Worm (Caenorhabditis elegans) whole organism, late embryonic: ENCODE data around the gene apc-17.

Source experiments
- C08G9.2 ChIP-seq: sonication (generic microtip); optimal IDR thresholded peaks from 2 replicates; lab custom pipeline; 2016; ENCODE audit warnings: mild to moderate bottlenecking, missing genetic modification characterization, moderate library complexity, missing compliant biosample characterization
- C38D4.7 ChIP-seq: fragments of 200-800 bp; sonication (Bioruptor generic); optimal IDR thresholded peaks from 2 replicates; lab custom pipeline; 2018; ENCODE audit warnings: mild to moderate bottlenecking, missing genetic modification characterization, moderate library complexity, missing compliant biosample characterization
- F13H6.1 ChIP-seq: sonication (generic microtip); optimal IDR thresholded peaks from 2 replicates; lab custom pipeline; 2016; ENCODE audit warnings: missing genetic modification characterization, missing compliant biosample characterization
- K02D7.2 ChIP-seq: sonication (generic microtip); optimal IDR thresholded peaks from 2 replicates; lab custom pipeline; 2017; ENCODE audit warnings: mild to moderate bottlenecking, missing genetic modification characterization, missing compliant biosample characterization
- K09A11.1 ChIP-seq: sonication (generic microtip); optimal IDR thresholded peaks from 2 replicates; lab custom pipeline; 2017; ENCODE audit warnings: antibody characterized with exemption, mild to moderate bottlenecking, missing genetic modification characterization, missing compliant biosample characterization; ENCODE audit not compliant: insufficient read depth
- Y22D7AL.16 ChIP-seq: sonication (generic microtip); optimal IDR thresholded peaks from 2 replicates; lab custom pipeline; 2016; ENCODE audit warnings: missing genetic modification characterization, missing compliant biosample characterization
- ahr-1 ChIP-seq: sonication (generic microtip); optimal IDR thresholded peaks from 2 replicates; lab custom pipeline; 2016; ENCODE audit warnings: missing genetic modification characterization, missing compliant biosample characterization
- ama-1 ChIP-seq: fragments of 150-350 bp; optimal IDR thresholded peaks from 2 replicates; lab custom pipeline; 2014
- ceh-14 ChIP-seq: sonication (generic microtip); optimal IDR thresholded peaks from 2 replicates; lab custom pipeline; 2016; ENCODE audit warnings: missing genotype, missing genetic modification characterization, missing compliant biosample characterization
- ceh-18 ChIP-seq: sonication (generic microtip); optimal IDR thresholded peaks from 2 replicates; lab custom pipeline; 2016; ENCODE audit warnings: missing genetic modification characterization, missing compliant biosample characterization
- ceh-19 ChIP-seq: fragments of 200-800 bp; sonication (Bioruptor generic); optimal IDR thresholded peaks from 2 replicates; lab custom pipeline; 2018; ENCODE audit warnings: mild to moderate bottlenecking, missing genetic modification characterization, missing compliant biosample characterization
- ceh-2 ChIP-seq: sonication (generic microtip); optimal IDR thresholded peaks from 2 replicates; lab custom pipeline; 2016; ENCODE audit warnings: missing genotype, missing genetic modification characterization, missing compliant biosample characterization
- ceh-22 ChIP-seq: sonication (generic microtip); optimal IDR thresholded peaks from 2 replicates; lab custom pipeline; 2017; ENCODE audit warnings: missing biosample characterization, missing genetic modification characterization
- ceh-31 ChIP-seq: sonication (generic microtip); optimal IDR thresholded peaks from 2 replicates; lab custom pipeline; 2016; ENCODE audit warnings: missing genetic modification characterization, missing compliant biosample characterization
- ceh-34 ChIP-seq: sonication (generic microtip); optimal IDR thresholded peaks from 2 replicates; lab custom pipeline; 2016; ENCODE audit warnings: mild to moderate bottlenecking, missing genetic modification characterization, missing compliant biosample characterization
- ceh-45 ChIP-seq: fragments of 200-800 bp; sonication (Bioruptor generic); IDR thresholded peaks from 2 replicates; pipeline ENCODE4 v1.3.6; 2022; ENCODE audit warnings: missing genetic modification reagents, missing genetic modification characterization, missing compliant biosample characterization
- ceh-48 ChIP-seq: sonication (generic microtip); optimal IDR thresholded peaks from 2 replicates; lab custom pipeline; 2016; ENCODE audit warnings: missing genetic modification characterization, inconsistent platforms, missing compliant biosample characterization
- ceh-6 ChIP-seq: fragments of 200-800 bp; sonication (Bioruptor generic); optimal IDR thresholded peaks from 2 replicates; lab custom pipeline; 2018; ENCODE audit warnings: mild to moderate bottlenecking, missing genetic modification characterization, missing compliant biosample characterization
- ceh-9 ChIP-seq: sonication (generic microtip); optimal IDR thresholded peaks from 2 replicates; lab custom pipeline; 2016; ENCODE audit warnings: mild to moderate bottlenecking, missing genetic modification characterization, inconsistent platforms, missing compliant biosample characterization
- che-1 ChIP-seq: sonication (generic microtip); optimal IDR thresholded peaks from 2 replicates; lab custom pipeline; 2016; ENCODE audit warnings: mild to moderate bottlenecking, missing genetic modification characterization, missing compliant biosample characterization
- dmd-4 ChIP-seq: sonication (generic microtip); optimal IDR thresholded peaks from 2 replicates; lab custom pipeline; 2016; ENCODE audit warnings: borderline replicate concordance, missing genetic modification characterization, missing compliant biosample characterization
- dve-1 ChIP-seq: sonication (generic microtip); optimal IDR thresholded peaks from 2 replicates; lab custom pipeline; 2017; ENCODE audit warnings: antibody characterized with exemption, mild to moderate bottlenecking, missing genetic modification characterization, missing compliant biosample characterization
- elt-4 ChIP-seq: sonication (generic microtip); optimal IDR thresholded peaks from 2 replicates; lab custom pipeline; 2016; ENCODE audit warnings: missing genetic modification characterization, missing compliant biosample characterization
- ets-4 ChIP-seq: sonication (generic microtip); optimal IDR thresholded peaks from 2 replicates; lab custom pipeline; 2016; ENCODE audit warnings: missing genetic modification characterization, missing compliant biosample characterization
- eyg-1 ChIP-seq: sonication (generic microtip); optimal IDR thresholded peaks from 2 replicates; lab custom pipeline; 2016; ENCODE audit warnings: missing genotype, missing genetic modification characterization, missing compliant biosample characterization
- fax-1 ChIP-seq: sonication (generic microtip); optimal IDR thresholded peaks from 2 replicates; lab custom pipeline; 2016; ENCODE audit warnings: missing genotype, missing genetic modification characterization, missing compliant biosample characterization
- fkh-10 ChIP-seq: fragments of 150-350 bp; optimal IDR thresholded peaks from 2 replicates; lab custom pipeline; 2014; ENCODE audit warnings: missing biosample characterization, missing genetic modification reagents, missing genetic modification characterization
- fkh-6 ChIP-seq: sonication (generic microtip); optimal IDR thresholded peaks from 2 replicates; lab custom pipeline; 2016; ENCODE audit warnings: missing genetic modification characterization, missing compliant biosample characterization
- hlh-13 ChIP-seq: fragments of 200-800 bp; sonication (Bioruptor generic); optimal IDR thresholded peaks from 2 replicates; lab custom pipeline; 2018; ENCODE audit warnings: mild to moderate bottlenecking, missing genetic modification characterization, missing compliant biosample characterization
- hlh-15 ChIP-seq: sonication (generic microtip); optimal IDR thresholded peaks from 2 replicates; lab custom pipeline; 2016; ENCODE audit warnings: missing genetic modification characterization, missing compliant biosample characterization
- hlh-30 ChIP-seq: sonication (generic microtip); optimal IDR thresholded peaks from 2 replicates; lab custom pipeline; 2017; ENCODE audit warnings: antibody characterized with exemption, missing genetic modification characterization, missing compliant biosample characterization; ENCODE audit not compliant: insufficient read depth
- hlh-6 ChIP-seq: sonication (generic microtip); optimal IDR thresholded peaks from 2 replicates; lab custom pipeline; 2016; ENCODE audit warnings: missing genotype, missing genetic modification characterization, missing compliant biosample characterization
- lim-6 ChIP-seq: sonication (generic microtip); optimal IDR thresholded peaks from 2 replicates; lab custom pipeline; 2016; ENCODE audit warnings: missing genetic modification characterization, missing compliant biosample characterization
- nfya-1 ChIP-seq: sonication (generic microtip); optimal IDR thresholded peaks from 2 replicates; lab custom pipeline; 2017; ENCODE audit warnings: missing genetic modification characterization, mild to moderate bottlenecking, missing compliant biosample characterization, antibody characterized with exemption, moderate library complexity
- nhr-11 ChIP-seq: fragments of 150-350 bp; optimal IDR thresholded peaks from 2 replicates; lab custom pipeline; 2014; ENCODE audit warnings: missing biosample characterization, missing genetic modification characterization
- nhr-232 ChIP-seq: sonication (generic microtip); optimal IDR thresholded peaks from 2 replicates; lab custom pipeline; 2016; ENCODE audit warnings: missing genetic modification characterization, missing compliant biosample characterization
- npax-4 ChIP-seq: sonication (generic microtip); optimal IDR thresholded peaks from 2 replicates; lab custom pipeline; 2016; ENCODE audit warnings: missing genetic modification characterization, missing compliant biosample characterization
- odd-2 ChIP-seq: sonication (generic microtip); optimal IDR thresholded peaks from 2 replicates; lab custom pipeline; 2017; ENCODE audit warnings: antibody characterized with exemption, mild to moderate bottlenecking, missing genetic modification characterization, missing compliant biosample characterization
- pag-3 ChIP-seq: sonication (generic microtip); optimal IDR thresholded peaks from 2 replicates; lab custom pipeline; 2016; ENCODE audit warnings: missing compliant biosample characterization, missing genetic modification characterization, borderline replicate concordance
- pat-9 ChIP-seq: fragments of 200-800 bp; sonication (Bioruptor generic); optimal IDR thresholded peaks from 2 replicates; lab custom pipeline; 2018; ENCODE audit warnings: mild to moderate bottlenecking, missing genetic modification characterization, moderate library complexity, missing compliant biosample characterization
- pax-1 ChIP-seq: fragments of 150-350 bp; optimal IDR thresholded peaks from 2 replicates; lab custom pipeline; 2014; ENCODE audit warnings: missing biosample characterization, missing genetic modification characterization
- pha-4 ChIP-seq: fragments of 150-350 bp; optimal IDR thresholded peaks from 2 replicates; lab custom pipeline; 2018; ENCODE audit warnings: missing biosample characterization, missing genetic modification reagents, missing genetic modification characterization
- pqm-1 ChIP-seq: sonication (generic microtip); optimal IDR thresholded peaks from 2 replicates; lab custom pipeline; 2016; ENCODE audit warnings: missing genetic modification characterization, missing compliant biosample characterization
- pros-1 ChIP-seq: fragments of 150-350 bp; optimal IDR thresholded peaks from 2 replicates; lab custom pipeline; 2014; ENCODE audit warnings: missing biosample characterization, missing genetic modification reagents, missing genetic modification characterization
- rnt-1 ChIP-seq: sonication (generic microtip); optimal IDR thresholded peaks from 2 replicates; lab custom pipeline; 2016; ENCODE audit warnings: missing genetic modification characterization, missing compliant biosample characterization
- sdc-2 ChIP-seq: sonication (generic microtip); optimal IDR thresholded peaks from 2 replicates; lab custom pipeline; 2016; ENCODE audit warnings: missing genotype, missing genetic modification characterization, missing compliant biosample characterization
- sox-4 ChIP-seq: sonication (generic microtip); optimal IDR thresholded peaks from 2 replicates; lab custom pipeline; 2017; ENCODE audit warnings: mild to moderate bottlenecking, missing genetic modification characterization, inconsistent platforms, missing compliant biosample characterization
- syd-9 ChIP-seq: sonication (generic microtip); optimal IDR thresholded peaks from 2 replicates; lab custom pipeline; 2016; ENCODE audit warnings: mild to moderate bottlenecking, missing genetic modification characterization, moderate library complexity, missing compliant biosample characterization
- ttx-3 ChIP-seq: sonication (generic microtip); optimal IDR thresholded peaks from 2 replicates; lab custom pipeline; 2016; ENCODE audit warnings: missing genetic modification reagents, missing genetic modification characterization, missing compliant biosample characterization
- unc-3 ChIP-seq, 2 experiments: fragments of 200-800 bp in 1 of 2; sonication (Bioruptor generic) in 1 of 2; sonication (generic microtip) in 1 of 2; conservative IDR thresholded peaks in 1 of 2; optimal IDR thresholded peaks in 1 of 2; 2 replicates each; pipeline versions ENCODE4 v1.3.6 to Lab custom; 2016 to 2022; ENCODE audit warnings: missing compliant biosample characterization in 2 of 2, missing genetic modification characterization in 2 of 2, missing genetic modification reagents in 1 of 2
- unc-42 ChIP-seq: sonication (generic microtip); optimal IDR thresholded peaks from 2 replicates; lab custom pipeline; 2016; ENCODE audit warnings: missing genotype, missing genetic modification characterization, missing compliant biosample characterization
- unc-86 ChIP-seq: sonication (generic microtip); optimal IDR thresholded peaks from 2 replicates; lab custom pipeline; 2016; ENCODE audit warnings: missing genetic modification characterization, missing compliant biosample characterization
- zip-5 ChIP-seq: sonication (generic microtip); optimal IDR thresholded peaks from 2 replicates; lab custom pipeline; 2016; ENCODE audit warnings: missing genetic modification characterization, missing compliant biosample characterization

apc-17 gene

ce11 chrII:11157660-11158059 lies 49.7 kb downstream of the apc-17 start:
- TF ChIP-seq npax-4 (tag; lab: Kevin White, UChicago) (no peak), ama-1 (lab: Kevin White, UChicago) (no peak), ceh-48 (tag; lab: Kevin White, UChicago) (peak; percentile 26), pha-4 (tag; lab: Kevin White, UChicago) (no peak), nfya-1 (tag; lab: Kevin White, UChicago) (peak; percentile 21), unc-3 (GFP tag; conservative IDR thresholded peaks at IDR 0.05; lab: Robert Waterston, UW) (peak; percentile 52; the same call in 1 of the 2 replicates), unc-3 (tag; optimal IDR thresholded peaks at IDR 0.05; lab: Kevin White, UChicago) (no peak), hlh-30 (tag; lab: Kevin White, UChicago) (no peak), fax-1 (tag; lab: Kevin White, UChicago) (peak; percentile 38), nhr-11 (tag; lab: Kevin White, UChicago) (no peak), hlh-15 (tag; lab: Kevin White, UChicago) (no peak), ceh-2 (peak; percentile 38), fkh-6 (tag; lab: Kevin White, UChicago) (peak; percentile 48), pag-3 (peak; percentile 28), sox-4 (peak; percentile 46), Y22D7AL.16 (tag; lab: Kevin White, UChicago) (no peak), sdc-2 (tag; lab: Kevin White, UChicago) (peak; percentile 35), C08G9.2 (peak; percentile 38), odd-2 (tag; lab: Kevin White, UChicago) (no peak), syd-9 (tag; lab: Kevin White, UChicago) (peak; percentile 47), zip-5 (no peak), ceh-6 (peak; percentile 11), unc-42 (peak; percentile 49), elt-4 (tag; lab: Kevin White, UChicago) (no peak), nhr-232 (peak; percentile 27), pax-1 (tag; lab: Kevin White, UChicago) (no peak), ceh-18 (tag; lab: Kevin White, UChicago) (peak; percentile 48), ahr-1 (tag; lab: Kevin White, UChicago) (no peak), ceh-14 (tag; lab: Kevin White, UChicago) (peak; percentile 10), ttx-3 (tag; lab: Kevin White, UChicago) (peak; percentile 27), che-1 (tag; lab: Kevin White, UChicago) (peak; percentile 57), eyg-1 (tag; lab: Kevin White, UChicago) (no peak), ceh-19 (no peak), ceh-22 (tag; lab: Kevin White, UChicago) (no peak), lim-6 (no peak), ceh-45 (GFP tag; lab: Robert Waterston, UW) (0 out of 2 replicates have a peak, but pooled peaks have one; percentile 35), pros-1 (no peak), ceh-31 (tag; lab: Kevin White, UChicago) (peak; percentile 32), hlh-13 (peak; percentile 31), unc-86 (tag; lab: Kevin White, UChicago) (no peak), rnt-1 (tag; lab: Kevin White, UChicago) (no peak), fkh-10 (no peak), F13H6.1 (tag; lab: Kevin White, UChicago) (no peak), ceh-9 (tag; lab: Kevin White, UChicago) (no peak), dmd-4 (tag; lab: Kevin White, UChicago) (peak; percentile 19), K09A11.1 (tag; lab: Kevin White, UChicago) (no peak), C38D4.7 (peak; percentile 32), pat-9 (tag; lab: Kevin White, UChicago) (peak; percentile 20), dve-1 (tag; lab: Kevin White, UChicago) (peak; percentile 51), ets-4 (tag; lab: Kevin White, UChicago) (no peak), pqm-1 (tag; lab: Kevin White, UChicago) (no peak), hlh-6 (tag; lab: Kevin White, UChicago) (no peak), ceh-34 (tag; lab: Kevin White, UChicago) (peak; percentile 8), K02D7.2 (tag; lab: Kevin White, UChicago) (no peak)
